Worm (Caenorhabditis elegans): ENCODE results near the gene sec-3.
A peak's percentile ranks its signal among the peaks of the same experiment; 100 is the strongest.

sec-3 gene

ce11 chrX:3126233-3126632 is 26.6 kb upstream of the sec-3 start:
- TF ChIP-seq nhr-237 (tag; optimal IDR thresholded peaks at IDR 0.05) (no peak), vab-15 (tag; optimal IDR thresholded peaks at IDR 0.05) (no peak), pax-3 (tag; optimal IDR thresholded peaks at IDR 0.05) (no peak), C16A3.4 (tag; optimal IDR thresholded peaks at IDR 0.05) (no peak), irx-1 (tag; optimal IDR thresholded peaks at IDR 0.05) (no peak), nhr-11 (tag; optimal IDR thresholded peaks at IDR 0.05) (no peak), lir-3 (tag; optimal IDR thresholded peaks at IDR 0.05; ENCODE audit: poor library complexity) (no peak), nhr-76 (tag; optimal IDR thresholded peaks at IDR 0.05) (no peak), egl-13 (tag; optimal IDR thresholded peaks at IDR 0.05) (no peak), lsy-2 (tag; optimal IDR thresholded peaks at IDR 0.05) (no peak), zip-4 (GFP tag; optimal IDR thresholded peaks at IDR 0.05) (no peak), ces-1 (GFP tag; optimal IDR thresholded peaks at IDR 0.05) (peak; percentile 40), pqm-1 (tag; optimal IDR thresholded peaks at IDR 0.05) (no peak), ceh-63 (GFP tag; optimal IDR thresholded peaks at IDR 0.05) (no peak), dsc-1 (tag; optimal IDR thresholded peaks at IDR 0.05) (no peak), nhr-12 (tag; optimal IDR thresholded peaks at IDR 0.05) (no peak), tbx-2 (tag; optimal IDR thresholded peaks at IDR 0.05) (peak; percentile 43), lin-14 (GFP tag; optimal IDR thresholded peaks at IDR 0.05) (peak; percentile 88), snpc-4 (tag; optimal IDR thresholded peaks at IDR 0.05) (no peak), nhr-90 (tag; optimal IDR thresholded peaks at IDR 0.05; ENCODE audit: poor library complexity) (no peak), isw-1 (GFP tag; IDR thresholded peaks at IDR 0.05) (0 out of 2 replicates have a peak, but pooled peaks have one; percentile 5), grh-1 (GFP tag; IDR thresholded peaks at IDR 0.05) (no peak), nhr-71 (tag; optimal IDR thresholded peaks at IDR 0.05) (peak; percentile 42), mdl-1 (tag; optimal IDR thresholded peaks at IDR 0.05) (no peak), swsn-7 (tag; optimal IDR thresholded peaks at IDR 0.05) (peak; percentile 20), fkh-10 (GFP tag; optimal IDR thresholded peaks at IDR 0.05) (peak; percentile 30), mep-1 (tag; optimal IDR thresholded peaks at IDR 0.05) (no peak), snu-23 (GFP tag; optimal IDR thresholded peaks at IDR 0.05) (peak; percentile 13), nhr-19 (GFP tag; conservative IDR thresholded peaks at IDR 0.05) (no peak), unc-30 (tag; optimal IDR thresholded peaks at IDR 0.05) (no peak), ceh-82 (tag; optimal IDR thresholded peaks at IDR 0.05) (peak in 2 of 3 experiments; percentile 1 to 52)

ce11 chrX:3119606-3120005 is 20.0 kb upstream of the sec-3 start:
- TF ChIP-seq alr-1 (tag; optimal IDR thresholded peaks at IDR 0.05; ENCODE audit: borderline replicate concordance) = no peak

- TF ChIP-seq efl-1 (optimal IDR thresholded peaks at IDR 0.05) (no peak), efl-1 (GFP tag; optimal IDR thresholded peaks at IDR 0.05 in 1 of 2) (peak in 1 of 2 experiments; percentile 76), ztf-11 (tag; optimal IDR thresholded peaks at IDR 0.05) (no peak)
These were observed 19.1 kb upstream of the sec-3 start for ce11 chrX:3118596-3119287.

ce11 chrX:3117204-3117603 is 17.6 kb upstream of the sec-3 start:
- TF ChIP-seq aha-1 (tag; optimal IDR thresholded peaks at IDR 0.05) = no peak
- TF ChIP-seq nhr-19 (GFP tag; conservative IDR thresholded peaks at IDR 0.05) = peak; percentile 33; the same call in 1 of the 2 replicates
- TF ChIP-seq tbx-2 (tag; optimal IDR thresholded peaks at IDR 0.05) = no peak
- TF ChIP-seq unc-98 (GFP tag; IDR thresholded peaks at IDR 0.05) = no peak
- TF ChIP-seq fkh-4 (tag; optimal IDR thresholded peaks at IDR 0.05; ENCODE audit: borderline replicate concordance) = no peak
- no peak for TF ChIP-seq sox-4 (tag; optimal IDR thresholded peaks at IDR 0.05)
- peak; percentile 26 for TF ChIP-seq snu-23 (GFP tag; optimal IDR thresholded peaks at IDR 0.05)
- no peak for TF ChIP-seq unc-30 (tag; optimal IDR thresholded peaks at IDR 0.05)
- peak in 1 of 6 experiments; percentile 80 for TF ChIP-seq elt-3 (tag; optimal IDR thresholded peaks at IDR 0.05)
- TF ChIP-seq egl-27 (tag; optimal IDR thresholded peaks at IDR 0.05) = no peak
- peak; percentile 79 for TF ChIP-seq elt-2 (tag; optimal IDR thresholded peaks at IDR 0.05)
- no peak for TF ChIP-seq nhr-11 (tag; optimal IDR thresholded peaks at IDR 0.05)
- no peak for TF ChIP-seq zip-4 (GFP tag; optimal IDR thresholded peaks at IDR 0.05)
- TF ChIP-seq ceh-8 (GFP tag; optimal IDR thresholded peaks at IDR 0.05) = no peak
- TF ChIP-seq sup-37 (GFP tag; optimal IDR thresholded peaks at IDR 0.05) = no peak
- TF ChIP-seq hlh-17 (GFP tag; optimal IDR thresholded peaks at IDR 0.05; ENCODE audit: borderline replicate concordance) = no peak
- TF ChIP-seq ceh-63 (GFP tag; optimal IDR thresholded peaks at IDR 0.05) = no peak
- TF ChIP-seq C16A3.4 (tag; optimal IDR thresholded peaks at IDR 0.05) = no peak
- TF ChIP-seq efl-3 (GFP tag; optimal IDR thresholded peaks at IDR 0.05) = no peak
- TF ChIP-seq nhr-90 (tag; optimal IDR thresholded peaks at IDR 0.05; ENCODE audit: poor library complexity) = peak; percentile 41
- TF ChIP-seq ama-1 (optimal IDR thresholded peaks at IDR 0.05) = peak; percentile 38
